Fruit fly (Drosophila melanogaster): ENCODE measurements around the gene tkv.

Gene tkv

dm6 chr2L:5271081-5271480 is at the start of gene tkv:
Gene tkv, minus strand, starts transcription at chr2L:5271384.
- TF ChIP-seq dl (GFP tag; optimal IDR thresholded peaks at IDR 0.05; ENCODE audit: insufficient read depth in 1 of 2, partially characterized antibody in 2 of 2) (no peak), tai (GFP tag; optimal IDR thresholded peaks at IDR 0.05) (no peak), Hnf4 (GFP tag; optimal IDR thresholded peaks at IDR 0.05) (no peak), foxo (GFP tag; optimal IDR thresholded peaks at IDR 0.05) (no peak), br (GFP tag; optimal IDR thresholded peaks at IDR 0.05) (no peak), ey (GFP tag; optimal IDR thresholded peaks at IDR 0.05) (no peak), OdsH (GFP tag; optimal IDR thresholded peaks at IDR 0.05) (no peak), Dif (GFP tag; optimal IDR thresholded peaks at IDR 0.05; ENCODE audit: partially characterized antibody) (no peak), Sp1 (GFP tag; optimal IDR thresholded peaks at IDR 0.05) (no peak), Jra (GFP tag; optimal IDR thresholded peaks at IDR 0.05) (no peak), GATAd (GFP tag; optimal IDR thresholded peaks at IDR 0.05) (no peak), N (GFP tag; optimal IDR thresholded peaks at IDR 0.05) (no peak), sage (GFP tag; optimal IDR thresholded peaks at IDR 0.05) (no peak)

- TF ChIP-seq Dfd (GFP tag; optimal IDR thresholded peaks at IDR 0.05) (peak; percentile 94), OdsH (GFP tag; optimal IDR thresholded peaks at IDR 0.05) (no peak)
These were observed 48.9 kb upstream of the tkv start for dm6 chr2L:5320063-5320462.

DNA sequence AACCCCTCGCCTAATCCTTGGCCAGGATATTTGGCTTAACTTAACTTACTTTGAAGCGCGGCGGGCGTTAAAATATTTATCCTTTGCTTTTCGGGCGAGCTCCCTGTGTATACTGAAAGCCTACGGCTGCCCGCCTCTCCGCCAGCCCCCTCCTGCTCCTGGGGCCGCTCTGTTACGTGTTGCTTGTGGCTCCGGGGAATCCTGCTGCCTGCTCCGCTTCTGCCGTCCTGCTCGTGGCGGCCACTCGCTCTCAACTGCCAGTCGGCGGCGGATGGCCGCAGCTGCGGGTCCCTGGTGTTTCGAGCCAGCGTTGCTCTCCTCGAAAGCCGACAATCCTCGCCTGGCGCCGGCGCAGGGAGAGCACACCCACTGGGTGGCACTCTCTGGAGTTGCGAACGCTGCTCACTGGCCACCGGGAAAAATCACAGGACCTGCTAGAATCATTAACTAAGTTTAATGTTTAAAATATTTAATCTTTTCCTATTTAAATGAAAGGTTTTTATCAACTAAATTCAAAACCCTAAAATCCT is 43.5 kb upstream of the tkv start, which contains the start of gene CG14024:
TSS of gene CG14024 (minus strand) at position 266 of the 530 bp plus-strand sequence.
- no peak for TF ChIP-seq sv (GFP tag; optimal IDR thresholded peaks at IDR 0.05)
- no peak for TF ChIP-seq dl (GFP tag; optimal IDR thresholded peaks at IDR 0.05; ENCODE audit: insufficient read depth in 1 of 2, partially characterized antibody in 2 of 2)
- TF ChIP-seq Dif (GFP tag; optimal IDR thresholded peaks at IDR 0.05; ENCODE audit: partially characterized antibody): peak; percentile 28
- no peak for TF ChIP-seq tai (GFP tag; optimal IDR thresholded peaks at IDR 0.05)
- TF ChIP-seq Myc (optimal IDR thresholded peaks at IDR 0.05): no peak
- TF ChIP-seq pan (optimal IDR thresholded peaks at IDR 0.05): no peak
- no peak for TF ChIP-seq ey (GFP tag; optimal IDR thresholded peaks at IDR 0.05)

DNA sequence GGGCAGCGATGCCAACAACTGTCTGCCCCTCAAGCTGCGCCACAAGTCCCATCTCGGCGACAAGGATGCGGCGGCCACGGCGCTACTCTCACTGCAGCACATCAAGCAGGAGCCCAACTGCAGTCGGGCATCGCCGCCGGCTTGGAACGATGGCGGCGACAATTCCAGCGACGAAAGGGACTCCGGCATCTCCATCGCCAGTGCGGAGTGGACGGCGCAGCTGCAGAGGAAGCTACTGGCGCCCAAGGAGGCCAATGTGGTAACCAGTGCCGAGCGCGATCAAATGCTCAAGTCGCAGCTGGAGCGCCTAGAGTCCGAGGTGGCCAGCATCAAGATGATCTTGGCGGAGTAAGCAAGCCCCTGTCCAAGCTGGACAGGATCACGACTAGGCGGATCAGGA is 38.2 kb upstream of the tkv start:
- no peak for TF ChIP-seq Myc (optimal IDR thresholded peaks at IDR 0.05)
- TF ChIP-seq usp (GFP tag; optimal IDR thresholded peaks at IDR 0.05): no peak
- no peak for TF ChIP-seq Sp1 (GFP tag; optimal IDR thresholded peaks at IDR 0.05)
- no peak for TF ChIP-seq Rel (GFP tag; optimal IDR thresholded peaks at IDR 0.05)
- TF ChIP-seq Rel (tag; optimal IDR thresholded peaks at IDR 0.05): no peak
- no peak for TF ChIP-seq dl (GFP tag; optimal IDR thresholded peaks at IDR 0.05; ENCODE audit: insufficient read depth in 1 of 2, partially characterized antibody in 2 of 2)
- TF ChIP-seq Mio (GFP tag; optimal IDR thresholded peaks at IDR 0.05): no peak
- TF ChIP-seq Vsx2 (GFP tag; optimal IDR thresholded peaks at IDR 0.05; ENCODE audit: partially characterized antibody): no peak
- TF ChIP-seq CG32264 (GFP tag; optimal IDR thresholded peaks at IDR 0.05): no peak
- TF ChIP-seq sage (GFP tag; optimal IDR thresholded peaks at IDR 0.05): no peak

DNA sequence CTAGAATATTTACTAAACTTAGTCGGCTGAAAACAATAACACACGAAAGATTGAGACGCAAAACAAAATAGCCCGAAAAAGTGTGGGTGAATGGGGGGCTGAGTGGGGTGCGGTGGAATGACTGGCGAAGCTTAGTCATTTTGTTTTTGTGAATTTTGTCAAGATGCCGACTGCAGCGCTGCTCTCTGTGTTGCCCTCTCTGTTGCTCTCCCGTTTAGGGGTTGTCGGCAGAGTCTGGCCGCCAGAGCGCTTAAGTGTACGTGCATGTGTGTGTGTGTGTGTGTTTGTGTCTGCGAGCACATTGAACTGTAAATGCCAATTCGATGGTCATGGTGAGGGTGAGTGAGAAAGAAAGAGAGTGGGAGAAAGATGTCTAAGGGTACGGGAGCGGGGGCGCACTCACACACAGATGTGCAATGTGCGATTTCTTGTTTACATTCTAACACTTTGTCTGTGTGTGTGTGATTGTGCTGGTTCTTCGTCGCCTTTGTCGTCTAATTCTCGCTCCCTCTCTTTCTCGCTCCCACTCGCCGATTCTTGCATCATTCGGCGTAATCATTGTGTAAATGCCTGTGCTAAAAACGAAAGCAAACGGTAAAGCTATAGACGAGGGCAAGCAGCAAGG is 35.3 kb upstream of the tkv start:
- peak; percentile 61 for TF ChIP-seq rgr (GFP tag; optimal IDR thresholded peaks at IDR 0.05)
- peak; percentile 60 for TF ChIP-seq fru (GFP tag; optimal IDR thresholded peaks at IDR 0.05)
- peak; percentile 74 to 90 for TF ChIP-seq dl (GFP tag; optimal IDR thresholded peaks at IDR 0.05; ENCODE audit: insufficient read depth in 1 of 2, partially characterized antibody in 2 of 2)
- TF ChIP-seq CrebA (GFP tag; optimal IDR thresholded peaks at IDR 0.05; ENCODE audit: borderline replicate concordance): no peak
- no peak for TF ChIP-seq dsf (GFP tag; optimal IDR thresholded peaks at IDR 0.05; ENCODE audit: borderline replicate concordance)
- TF ChIP-seq woc (GFP tag; optimal IDR thresholded peaks at IDR 0.05): peak; percentile 21
- TF ChIP-seq OdsH (GFP tag; optimal IDR thresholded peaks at IDR 0.05): peak; percentile 56
- TF ChIP-seq foxo (GFP tag; optimal IDR thresholded peaks at IDR 0.05): peak in 1 of 2 experiments; percentile 50
- TF ChIP-seq Dif (GFP tag; optimal IDR thresholded peaks at IDR 0.05; ENCODE audit: partially characterized antibody): peak; percentile 83
- TF ChIP-seq Myc (optimal IDR thresholded peaks at IDR 0.05): no peak
- TF ChIP-seq CG32264 (GFP tag; optimal IDR thresholded peaks at IDR 0.05): no peak
- TF ChIP-seq Hnf4 (GFP tag; optimal IDR thresholded peaks at IDR 0.05): peak; percentile 54
- TF ChIP-seq psq (GFP tag; optimal IDR thresholded peaks at IDR 0.05): peak; percentile 63
- TF ChIP-seq CG9705 (GFP tag; optimal IDR thresholded peaks at IDR 0.05): no peak
- no peak for TF ChIP-seq Rel (GFP tag; optimal IDR thresholded peaks at IDR 0.05)
- peak; percentile 63 for TF ChIP-seq Rel (tag; optimal IDR thresholded peaks at IDR 0.05)
- TF ChIP-seq Jra (GFP tag; optimal IDR thresholded peaks at IDR 0.05): peak; percentile 83
- TF ChIP-seq Hr83 (GFP tag; optimal IDR thresholded peaks at IDR 0.05; ENCODE audit: poor library complexity, severe bottlenecking): peak; percentile 95
- TF ChIP-seq Vsx2 (GFP tag; optimal IDR thresholded peaks at IDR 0.05; ENCODE audit: partially characterized antibody): peak; percentile 22
- TF ChIP-seq h (GFP tag; optimal IDR thresholded peaks at IDR 0.05): peak; percentile 56
- no peak for TF ChIP-seq ey (GFP tag; optimal IDR thresholded peaks at IDR 0.05)
